Worm (Caenorhabditis elegans): ENCODE results near the gene srw-143.

ce11 chrV:2938497-2938896 lies 2.8 kb downstream of the srw-143 start, which contains the start of gene srw-141:
- no peak for TF ChIP-seq nfyb-1 (GFP tag; IDR thresholded peaks at IDR 0.05)
- no peak for TF ChIP-seq ets-4 (GFP tag; optimal IDR thresholded peaks at IDR 0.05)
- TF ChIP-seq ama-1 (optimal IDR thresholded peaks at IDR 0.05): no peak
- TF ChIP-seq ama-1 (GFP tag; optimal IDR thresholded peaks at IDR 0.05): no peak
- TF ChIP-seq unc-62 (GFP tag; optimal IDR thresholded peaks at IDR 0.05): no peak
- TF ChIP-seq nhr-90 (tag; optimal IDR thresholded peaks at IDR 0.05): no peak
- no peak for TF ChIP-seq ceh-79 (tag; optimal IDR thresholded peaks at IDR 0.05)
- TF ChIP-seq sea-2 (GFP tag; IDR thresholded peaks at IDR 0.05): no peak

Data from whole organism, young adult.